Worm (Caenorhabditis elegans) whole organism, L1 larva: ENCODE results near the gene sek-6.
A peak's percentile ranks its signal among the peaks of the same experiment; 100 is the strongest.

Experiments
- C04F5.9 ChIP-seq: sonication (generic microtip); optimal IDR thresholded peaks from 2 replicates; lab custom pipeline; 2016; ENCODE audit warnings: missing genetic modification characterization, missing compliant biosample characterization
- C16A3.4 ChIP-seq: fragments of 150-350 bp; optimal IDR thresholded peaks from 2 replicates; lab custom pipeline; 2014; ENCODE audit warnings: missing biosample characterization, missing genetic modification characterization
- aha-1 ChIP-seq: fragments of 150-350 bp; optimal IDR thresholded peaks from 2 replicates; lab custom pipeline; 2014; ENCODE audit warnings: missing biosample characterization, missing genetic modification characterization
- alr-1 ChIP-seq: fragments of 200-800 bp; sonication (Bioruptor generic); optimal IDR thresholded peaks from 2 replicates; lab custom pipeline; 2018; ENCODE audit warnings: borderline replicate concordance, mild to moderate bottlenecking, missing genetic modification characterization, missing compliant biosample characterization
- aly-2 ChIP-seq: fragments of 150-350 bp; optimal IDR thresholded peaks from 2 replicates; lab custom pipeline; 2014; ENCODE audit warnings: missing biosample characterization, missing genetic modification characterization
- blmp-1 ChIP-seq: fragments of 150-350 bp; optimal IDR thresholded peaks from 2 replicates; lab custom pipeline; 2014; ENCODE audit warnings: missing biosample characterization, missing genetic modification characterization
- ceh-63 ChIP-seq: fragments of 200-800 bp; sonication (Bioruptor generic); optimal IDR thresholded peaks from 2 replicates; lab custom pipeline; 2018; ENCODE audit warnings: mild to moderate bottlenecking, missing genetic modification characterization, missing compliant biosample characterization
- ceh-8 ChIP-seq: fragments of 200-800 bp; sonication (Bioruptor generic); optimal IDR thresholded peaks from 2 replicates; lab custom pipeline; 2018; ENCODE audit warnings: mild to moderate bottlenecking, missing genetic modification characterization, moderate library complexity, missing compliant biosample characterization
- ceh-88 ChIP-seq: fragments of 200-800 bp; sonication (Bioruptor generic); IDR thresholded peaks from 2 replicates; pipeline ENCODE4 v1.3.6; 2022; ENCODE audit warnings: missing genetic modification characterization, missing compliant biosample characterization
- ceh-90 ChIP-seq: sonication (generic microtip); optimal IDR thresholded peaks from 2 replicates; lab custom pipeline; 2016; ENCODE audit warnings: missing genetic modification characterization, missing compliant biosample characterization
- dpl-1 ChIP-seq, 3 experiments: fragments of 150-350 bp in 2 of 3; sonication (generic microtip) in 1 of 3; optimal IDR thresholded peaks; 2 replicates each; lab custom pipeline; 2014 to 2017; ENCODE audit warnings: missing biosample characterization in 3 of 3, missing genetic modification characterization in 3 of 3, missing genetic modification reagents in 3 of 3
- efl-1 ChIP-seq, 4 experiments: fragments of 150-350 bp; optimal IDR thresholded peaks in 3 of 4; peaks in 1 of 4; 1 replicate in 1 of 4; 2 replicates in 3 of 4; lab custom pipeline; 2014; ENCODE audit warnings: missing biosample characterization in 2 of 4, missing genetic modification characterization in 2 of 4, missing genetic modification reagents in 2 of 4
- egl-27 ChIP-seq, 2 experiments: fragments of 150-350 bp in 1 of 2; sonication (generic microtip); optimal IDR thresholded peaks; 3 replicates each; lab custom pipeline; 2017 to 2018; ENCODE audit warnings: missing biosample characterization in 2 of 2, missing genetic modification characterization in 2 of 2, missing genetic modification reagents in 2 of 2
- elt-2 ChIP-seq: sonication (generic microtip); optimal IDR thresholded peaks from 2 replicates; lab custom pipeline; 2016; ENCODE audit warnings: missing genetic modification characterization, mild to moderate bottlenecking, inconsistent platforms, missing compliant biosample characterization, missing genetic modification reagents
- elt-3 ChIP-seq, 6 experiments: fragments of 150-350 bp in 1 of 6; sonication (generic microtip); optimal IDR thresholded peaks; 2 replicates each; lab custom pipeline; 2017 to 2018; ENCODE audit warnings: missing biosample characterization in 6 of 6, missing genetic modification characterization in 6 of 6, inconsistent platforms in 1 of 6
- fkh-10 ChIP-seq: sonication (generic microtip); optimal IDR thresholded peaks from 2 replicates; lab custom pipeline; 2017; ENCODE audit warnings: missing biosample characterization, missing genetic modification reagents, missing genetic modification characterization
- fkh-4 ChIP-seq: sonication (generic microtip); optimal IDR thresholded peaks from 2 replicates; lab custom pipeline; 2016; ENCODE audit warnings: missing compliant biosample characterization, missing genetic modification characterization, borderline replicate concordance
- isw-1 ChIP-seq: fragments of 200-800 bp; sonication (Bioruptor generic); IDR thresholded peaks from 2 replicates; pipeline ENCODE4 v1.3.6; 2022; ENCODE audit warnings: missing genetic modification characterization, missing compliant biosample characterization
- jun-1 ChIP-seq: fragments of 150-350 bp; optimal IDR thresholded peaks from 2 replicates; lab custom pipeline; 2014; ENCODE audit warnings: missing biosample characterization, missing genetic modification reagents, missing genetic modification characterization
- lin-14 ChIP-seq: fragments of 200-800 bp; sonication (Bioruptor generic); optimal IDR thresholded peaks from 2 replicates; lab custom pipeline; 2018; ENCODE audit warnings: mild to moderate bottlenecking, missing genetic modification characterization, moderate library complexity, missing compliant biosample characterization
- lin-35 ChIP-seq, 2 experiments: fragments of 150-350 bp; optimal IDR thresholded peaks; 2 replicates each; lab custom pipeline; 2014; ENCODE audit warnings: missing biosample characterization in 2 of 2, missing genetic modification characterization in 2 of 2, missing genetic modification reagents in 2 of 2
- lir-3 ChIP-seq: sonication (generic microtip); optimal IDR thresholded peaks from 2 replicates; lab custom pipeline; 2016; ENCODE audit warnings: mild to moderate bottlenecking, missing genetic modification characterization, moderate library complexity, missing compliant biosample characterization; ENCODE audit not compliant: poor library complexity
- lsy-2 ChIP-seq, 2 experiments: fragments of 150-350 bp; optimal IDR thresholded peaks; 2 replicates each; lab custom pipeline; 2014; ENCODE audit warnings: missing biosample characterization in 2 of 2, missing genetic modification characterization in 2 of 2
- mep-1 ChIP-seq: fragments of 150-350 bp; optimal IDR thresholded peaks from 2 replicates; lab custom pipeline; 2014; ENCODE audit warnings: missing biosample characterization, missing genetic modification characterization
- nhr-11 ChIP-seq: fragments of 150-350 bp; optimal IDR thresholded peaks from 2 replicates; lab custom pipeline; 2014; ENCODE audit warnings: missing biosample characterization, missing genetic modification characterization
- nhr-237 ChIP-seq: fragments of 150-350 bp; optimal IDR thresholded peaks from 2 replicates; lab custom pipeline; 2014; ENCODE audit warnings: missing biosample characterization, missing genetic modification characterization
- nhr-71 ChIP-seq: sonication (generic microtip); optimal IDR thresholded peaks from 2 replicates; lab custom pipeline; 2016; ENCODE audit warnings: mild to moderate bottlenecking, missing genetic modification characterization, moderate library complexity, missing compliant biosample characterization
- nhr-85 ChIP-seq: sonication (generic microtip); peaks from one replicate; lab custom pipeline; 2016; ENCODE audit warnings: missing genetic modification characterization, inconsistent platforms, missing compliant biosample characterization
- nhr-90 ChIP-seq: sonication (generic microtip); optimal IDR thresholded peaks from 2 replicates; lab custom pipeline; 2016; ENCODE audit warnings: mild to moderate bottlenecking, missing genetic modification characterization, missing compliant biosample characterization; ENCODE audit not compliant: poor library complexity
- pax-3 ChIP-seq: fragments of 200-800 bp; sonication (Bioruptor generic); optimal IDR thresholded peaks from 2 replicates; lab custom pipeline; 2018; ENCODE audit warnings: mild to moderate bottlenecking, missing genetic modification characterization, moderate library complexity, missing compliant biosample characterization
- skn-1 ChIP-seq: fragments of 150-350 bp; optimal IDR thresholded peaks from 2 replicates; lab custom pipeline; 2014; ENCODE audit warnings: missing biosample characterization, missing genetic modification characterization
- snu-23 ChIP-seq: sonication (generic microtip); optimal IDR thresholded peaks from 2 replicates; lab custom pipeline; 2016; ENCODE audit warnings: missing genetic modification characterization, missing compliant biosample characterization
- tbx-2 ChIP-seq: sonication (generic microtip); optimal IDR thresholded peaks from 2 replicates; lab custom pipeline; 2016; ENCODE audit warnings: missing genetic modification characterization, missing compliant biosample characterization
- unc-130 ChIP-seq: fragments of 150-350 bp; optimal IDR thresholded peaks from 2 replicates; lab custom pipeline; 2017; ENCODE audit warnings: missing biosample characterization, missing genetic modification characterization, inconsistent platforms
- unc-30 ChIP-seq: sonication (generic microtip); optimal IDR thresholded peaks from 2 replicates; lab custom pipeline; 2017; ENCODE audit warnings: missing biosample characterization, missing genetic modification characterization
- unc-86 ChIP-seq: sonication (generic microtip); optimal IDR thresholded peaks from 2 replicates; lab custom pipeline; 2016; ENCODE audit warnings: missing genetic modification characterization, missing compliant biosample characterization
- unc-98 ChIP-seq: fragments of 200-800 bp; sonication (Bioruptor generic); IDR thresholded peaks from 2 replicates; pipeline ENCODE4 v1.3.6; 2022; ENCODE audit warnings: missing genetic modification characterization, missing compliant biosample characterization
- vab-15 ChIP-seq: sonication (generic microtip); optimal IDR thresholded peaks from 2 replicates; lab custom pipeline; 2017; ENCODE audit warnings: missing genotype, mild to moderate bottlenecking, missing genetic modification characterization, missing compliant biosample characterization
- xbp-1 ChIP-seq: sonication (generic microtip); optimal IDR thresholded peaks from 2 replicates; lab custom pipeline; 2016; ENCODE audit warnings: missing genetic modification characterization, missing compliant biosample characterization

sek-6 gene

DNA sequence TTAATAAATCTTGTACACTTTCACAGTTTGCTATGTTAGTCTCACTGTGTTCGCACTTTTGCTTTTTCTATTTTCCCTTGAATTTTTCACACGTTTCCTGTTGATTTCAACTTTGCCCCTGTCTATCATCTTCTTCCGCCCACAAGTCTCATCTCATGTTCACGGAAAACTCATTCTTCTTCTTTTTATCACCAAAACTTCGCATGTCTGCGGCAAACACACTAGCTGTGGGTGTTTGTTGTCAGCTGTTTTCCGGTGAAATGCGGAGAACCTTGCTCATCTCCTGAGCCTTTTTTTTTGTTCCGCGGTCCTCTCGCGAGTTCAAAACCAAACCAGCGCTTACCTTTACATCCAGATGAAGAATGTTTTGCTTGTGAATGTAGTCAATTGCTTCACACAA lies 37.5 kb downstream of the sek-6 start (continued):
- TF ChIP-seq unc-86 (no peak), lir-3 (no peak), tbx-2 (tag; lab: Kevin White, UChicago) (no peak), aly-2 (tag; lab: Kevin White, UChicago) (no peak), lin-14 (GFP tag; lab: Kevin White, UChicago) (peak; percentile 81), aha-1 (no peak), dpl-1 (GFP tag; optimal IDR thresholded peaks at IDR 0.05; lab: Kevin White, UChicago) (no peak), nhr-237 (tag; lab: Kevin White, UChicago) (no peak), blmp-1 (tag; lab: Kevin White, UChicago) (peak; percentile 36), unc-130 (tag; lab: Kevin White, UChicago) (peak; percentile 40), C16A3.4 (tag; lab: Kevin White, UChicago) (no peak), xbp-1 (tag; lab: Kevin White, UChicago) (no peak), lsy-2 (tag; optimal IDR thresholded peaks at IDR 0.05; lab: Kevin White, UChicago) (no peak), egl-27 (tag; optimal IDR thresholded peaks at IDR 0.05; lab: Kevin White, UChicago) (no peak), vab-15 (tag; lab: Kevin White, UChicago) (no peak), nhr-71 (tag; lab: Kevin White, UChicago) (peak; percentile 38), isw-1 (GFP tag; lab: Robert Waterston, UW) (no peak), alr-1 (no peak), pax-3 (tag; lab: Kevin White, UChicago) (no peak), ceh-63 (GFP tag; lab: Kevin White, UChicago) (no peak), nhr-11 (tag; lab: Kevin White, UChicago) (no peak)

DNA sequence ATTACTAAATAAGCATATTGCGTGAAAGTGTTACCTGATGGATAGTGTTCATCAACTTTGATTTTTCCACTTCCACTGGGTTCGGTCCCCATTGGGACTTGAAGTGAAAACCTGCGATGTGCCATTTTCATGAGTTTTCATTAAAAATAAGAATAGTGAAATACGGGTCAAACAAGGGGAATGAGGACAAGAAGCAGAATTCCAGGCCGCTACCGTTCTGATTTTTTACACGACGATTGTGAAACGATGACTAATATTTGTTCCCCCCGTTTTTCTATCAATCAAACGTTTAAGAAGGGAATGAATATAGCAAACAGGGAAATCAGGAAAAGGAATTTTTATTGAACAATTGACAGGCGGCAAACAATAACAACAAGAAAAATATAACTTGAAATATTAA lies 38.7 kb downstream of the sek-6 start, which contains the start of gene mlck-1:
Gene mlck-1 (minus strand): TSS at position 101 of the 400 bp plus-strand sequence.
- TF ChIP-seq C04F5.9 (tag; lab: Kevin White, UChicago) (no peak), ceh-8 (no peak), unc-86 (no peak), pax-3 (tag; lab: Kevin White, UChicago) (no peak), jun-1 (no peak), alr-1 (no peak), nhr-11 (tag; lab: Kevin White, UChicago) (no peak), skn-1 (tag; lab: Kevin White, UChicago) (no peak), unc-98 (GFP tag; lab: Robert Waterston, UW) (no peak)

DNA sequence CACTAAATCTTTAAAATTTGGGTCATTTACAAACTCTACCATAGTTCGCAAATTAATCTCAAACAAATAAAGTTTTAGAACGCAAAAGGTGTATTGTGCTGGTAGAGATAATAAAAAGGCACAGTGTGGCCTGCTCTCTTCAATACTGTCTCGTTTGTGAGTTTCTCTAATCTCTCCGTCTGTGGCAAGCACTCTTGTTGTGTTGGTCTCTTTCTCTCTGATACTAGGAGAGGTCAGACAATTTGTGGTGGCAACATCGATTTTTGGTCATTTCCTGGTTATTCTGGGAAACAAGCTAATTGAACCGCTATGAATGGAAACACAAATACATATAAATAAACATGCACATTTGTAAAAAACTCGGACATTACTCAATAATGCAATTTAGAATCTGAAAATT lies 43.3 kb downstream of the sek-6 start, which contains the start of gene ZC373.5:
Gene ZC373.5 (minus strand): TSS at position 159 of the 400 bp plus-strand sequence.
- TF ChIP-seq nhr-90 (no peak), elt-2 (peak; percentile 16), nhr-85 (tag; lab: Kevin White, UChicago) (peak; percentile 56), mep-1 (tag; lab: Kevin White, UChicago) (peak; percentile 27), fkh-4 (tag; lab: Kevin White, UChicago) (no peak), ceh-88 (GFP tag; lab: Robert Waterston, UW) (no peak), aly-2 (tag; lab: Kevin White, UChicago) (no peak), elt-3 (tag; optimal IDR thresholded peaks at IDR 0.05; lab: Kevin White, UChicago) (no peak), lsy-2 (tag; optimal IDR thresholded peaks at IDR 0.05; lab: Kevin White, UChicago) (peak in 1 of 2 experiments; percentile 23), unc-30 (tag; lab: Kevin White, UChicago) (no peak), ceh-90 (tag; lab: Kevin White, UChicago) (no peak), tbx-2 (tag; lab: Kevin White, UChicago) (peak; percentile 7), lin-35 (GFP tag; optimal IDR thresholded peaks at IDR 0.05; lab: Kevin White, UChicago) (peak in 1 of 2 experiments; percentile 22), nhr-71 (tag; lab: Kevin White, UChicago) (peak; percentile 24), snu-23 (GFP tag; lab: Kevin White, UChicago) (peak; percentile 27), fkh-10 (no peak), lin-14 (GFP tag; lab: Kevin White, UChicago) (peak; percentile 48), efl-1 (optimal IDR thresholded peaks at IDR 0.05; lab: Kevin White, UChicago) (no peak), efl-1 (GFP tag; optimal IDR thresholded peaks at IDR 0.05 in 1 of 2; lab: Kevin White, UChicago) (peak in 1 of 2 experiments; percentile 55)
- TF ChIP-seq, all 84 proteins: peak for 10
